Worm (Caenorhabditis elegans) whole organism, L2 larva: ENCODE results near the gene F17E9.16.

Source experiments
- F13H6.1 ChIP-seq: sonication (generic microtip); optimal IDR thresholded peaks from 2 replicates; lab custom pipeline; 2016; ENCODE audit warnings: missing genetic modification characterization, missing compliant biosample characterization
- R02D3.7 ChIP-seq: fragments of 150-350 bp; optimal IDR thresholded peaks from 2 replicates; lab custom pipeline; 2014; ENCODE audit warnings: missing biosample characterization, missing genetic modification characterization
- ZK546.5 ChIP-seq: sonication (generic microtip); optimal IDR thresholded peaks from 2 replicates; lab custom pipeline; 2017; ENCODE audit warnings: missing biosample characterization, missing genetic modification characterization
- alr-1 ChIP-seq: fragments of 150-350 bp; optimal IDR thresholded peaks from 2 replicates; lab custom pipeline; 2014; ENCODE audit warnings: missing biosample characterization, missing genetic modification characterization
- ama-1 ChIP-seq: fragments of 150-350 bp; optimal IDR thresholded peaks from 2 replicates; lab custom pipeline; 2018; ENCODE audit warnings: inconsistent platforms
- blmp-1 ChIP-seq: sonication (generic microtip); optimal IDR thresholded peaks from 2 replicates; lab custom pipeline; 2017; ENCODE audit warnings: missing genetic modification characterization, mild to moderate bottlenecking, missing compliant biosample characterization, antibody characterized with exemption, moderate library complexity; ENCODE audit not compliant: insufficient read depth
- ceh-16 ChIP-seq: fragments of 150-350 bp; optimal IDR thresholded peaks from 2 replicates; lab custom pipeline; 2014; ENCODE audit warnings: missing biosample characterization, missing genetic modification characterization
- ceh-82 ChIP-seq: fragments of 150-350 bp; optimal IDR thresholded peaks from 2 replicates; lab custom pipeline; 2014; ENCODE audit warnings: missing biosample characterization, missing genetic modification characterization
- crh-2 ChIP-seq: sonication (generic microtip); optimal IDR thresholded peaks from 2 replicates; lab custom pipeline; 2017; ENCODE audit warnings: missing biosample characterization, missing genetic modification characterization
- dmd-4 ChIP-seq: sonication (generic microtip); optimal IDR thresholded peaks from 2 replicates; lab custom pipeline; 2017; ENCODE audit warnings: missing biosample characterization, missing genetic modification characterization
- elt-3 ChIP-seq: sonication (generic microtip); optimal IDR thresholded peaks from 2 replicates; lab custom pipeline; 2017; ENCODE audit warnings: missing biosample characterization, missing genetic modification characterization
- fos-1 ChIP-seq: fragments of 150-350 bp; optimal IDR thresholded peaks from 2 replicates; lab custom pipeline; 2014; ENCODE audit warnings: missing biosample characterization, missing genetic modification characterization
- lin-11 ChIP-seq: fragments of 150-350 bp; sonication (generic microtip); optimal IDR thresholded peaks from 2 replicates; lab custom pipeline; 2014; ENCODE audit warnings: missing biosample characterization, missing genetic modification characterization, inconsistent platforms, mixed read lengths
- lin-39 ChIP-seq: fragments of 150-350 bp; optimal IDR thresholded peaks from 2 replicates; lab custom pipeline; 2014; ENCODE audit warnings: missing biosample characterization, missing genetic modification reagents, missing genetic modification characterization
- lsy-2 ChIP-seq, 2 experiments: fragments of 150-350 bp in 1 of 2; sonication (generic microtip) in 1 of 2; optimal IDR thresholded peaks; 2 replicates each; lab custom pipeline; 2014 to 2017; ENCODE audit warnings: missing biosample characterization in 2 of 2, missing genetic modification characterization in 2 of 2
- mab-5 ChIP-seq: fragments of 150-350 bp; optimal IDR thresholded peaks from 2 replicates; lab custom pipeline; 2014; ENCODE audit warnings: missing biosample characterization, missing genetic modification characterization
- mbf-1 ChIP-seq: sonication (generic microtip); optimal IDR thresholded peaks from 2 replicates; lab custom pipeline; 2017; ENCODE audit warnings: missing biosample characterization, missing genetic modification characterization
- mdl-1 ChIP-seq, 2 experiments: fragments of 150-350 bp in 1 of 2; sonication (generic microtip) in 1 of 2; optimal IDR thresholded peaks; 2 replicates each; lab custom pipeline; 2017; ENCODE audit warnings: missing biosample characterization in 2 of 2, missing genetic modification characterization in 2 of 2
- nhr-21 ChIP-seq: fragments of 150-350 bp; optimal IDR thresholded peaks from 2 replicates; lab custom pipeline; 2014; ENCODE audit warnings: missing biosample characterization, missing genetic modification characterization
- nhr-25 ChIP-seq: fragments of 150-350 bp; sonication (generic microtip); optimal IDR thresholded peaks from 3 replicates; lab custom pipeline; 2014; ENCODE audit warnings: missing biosample characterization, missing genetic modification characterization
- nhr-6 ChIP-seq: fragments of 150-350 bp; optimal IDR thresholded peaks from 2 replicates; lab custom pipeline; 2014; ENCODE audit warnings: missing biosample characterization, missing genetic modification characterization
- peb-1 ChIP-seq: fragments of 150-350 bp; optimal IDR thresholded peaks from 2 replicates; lab custom pipeline; 2014; ENCODE audit warnings: missing biosample characterization, missing genetic modification characterization
- sem-4 ChIP-seq: fragments of 150-350 bp; optimal IDR thresholded peaks from 2 replicates; lab custom pipeline; 2014; ENCODE audit warnings: missing biosample characterization, missing genetic modification reagents, missing genetic modification characterization
- skn-1 ChIP-seq: sonication (generic microtip); optimal IDR thresholded peaks from 2 replicates; lab custom pipeline; 2017; ENCODE audit warnings: missing biosample characterization, missing genetic modification characterization
- sma-9 ChIP-seq, 2 experiments: fragments of 150-350 bp in 1 of 2; sonication (generic microtip) in 1 of 2; optimal IDR thresholded peaks; 2 replicates each; lab custom pipeline; 2014 to 2016; ENCODE audit warnings: missing genetic modification characterization in 2 of 2, mild to moderate bottlenecking in 1 of 2, missing biosample characterization in 1 of 2, missing compliant biosample characterization in 1 of 2, missing genetic modification reagents in 1 of 2, moderate library complexity in 1 of 2
- snpc-4 ChIP-seq: fragments of 150-350 bp; optimal IDR thresholded peaks from 2 replicates; lab custom pipeline; 2014; ENCODE audit warnings: missing biosample characterization, missing genetic modification characterization
- unc-39 ChIP-seq: fragments of 150-350 bp; optimal IDR thresholded peaks from 2 replicates; lab custom pipeline; 2014; ENCODE audit warnings: missing biosample characterization, missing genetic modification characterization
- unc-55 ChIP-seq: fragments of 150-350 bp; sonication (generic microtip); optimal IDR thresholded peaks from 3 replicates; lab custom pipeline; 2014; ENCODE audit warnings: missing biosample characterization, missing genetic modification reagents, missing genetic modification characterization
- unc-62 ChIP-seq: fragments of 150-350 bp; optimal IDR thresholded peaks from 2 replicates; lab custom pipeline; 2014; ENCODE audit warnings: missing biosample characterization, missing genetic modification reagents, missing genetic modification characterization
- zag-1 ChIP-seq: fragments of 150-350 bp; optimal IDR thresholded peaks from 2 replicates; lab custom pipeline; 2014; ENCODE audit warnings: missing biosample characterization, missing genetic modification characterization
- ztf-1 ChIP-seq: fragments of 200-800 bp; sonication (Bioruptor generic); conservative IDR thresholded peaks from 2 replicates; pipeline ENCODE4 v1.3.6; 2022; ENCODE audit warnings: missing genetic modification characterization, missing compliant biosample characterization
- ztf-11 ChIP-seq: sonication (generic microtip); optimal IDR thresholded peaks from 2 replicates; lab custom pipeline; 2017; ENCODE audit warnings: missing biosample characterization, missing genetic modification characterization
- ztf-4 ChIP-seq: fragments of 150-350 bp; optimal IDR thresholded peaks from 2 replicates; lab custom pipeline; 2014; ENCODE audit warnings: missing biosample characterization, missing genetic modification characterization

Gene F17E9.16

DNA sequence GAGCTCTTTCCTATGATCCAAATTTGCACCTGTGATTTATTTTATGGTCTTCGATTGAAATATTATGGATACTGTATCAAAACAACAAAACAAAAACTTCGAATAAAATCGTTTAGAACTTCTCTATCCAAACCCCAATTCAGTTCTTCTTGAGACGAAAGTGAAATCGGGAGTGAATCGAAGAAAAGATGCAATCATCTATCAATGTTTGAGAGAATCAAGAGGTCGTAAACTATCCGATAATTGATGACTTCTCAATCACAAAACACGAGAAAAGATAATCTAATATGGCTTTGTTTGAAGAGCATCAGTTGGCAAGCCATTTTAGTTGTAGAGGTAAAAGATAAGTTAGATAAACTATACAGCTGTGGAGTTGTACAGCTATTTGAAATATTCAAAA lies 34.3 kb upstream of the F17E9.16 start:
- peak; percentile 49 for TF ChIP-seq nhr-25 (tag; lab: Kevin White, UChicago)
- TF ChIP-seq unc-55 (GFP tag; lab: Kevin White, UChicago) = no peak
- TF ChIP-seq ztf-1 = no peak
- peak; percentile 31 for TF ChIP-seq sma-9 (GFP tag; optimal IDR thresholded peaks at IDR 0.05; lab: Kevin White, UChicago)
- TF ChIP-seq sma-9 (tag; optimal IDR thresholded peaks at IDR 0.05; lab: Kevin White, UChicago) = no peak
- TF ChIP-seq blmp-1 = peak; percentile 86

DNA sequence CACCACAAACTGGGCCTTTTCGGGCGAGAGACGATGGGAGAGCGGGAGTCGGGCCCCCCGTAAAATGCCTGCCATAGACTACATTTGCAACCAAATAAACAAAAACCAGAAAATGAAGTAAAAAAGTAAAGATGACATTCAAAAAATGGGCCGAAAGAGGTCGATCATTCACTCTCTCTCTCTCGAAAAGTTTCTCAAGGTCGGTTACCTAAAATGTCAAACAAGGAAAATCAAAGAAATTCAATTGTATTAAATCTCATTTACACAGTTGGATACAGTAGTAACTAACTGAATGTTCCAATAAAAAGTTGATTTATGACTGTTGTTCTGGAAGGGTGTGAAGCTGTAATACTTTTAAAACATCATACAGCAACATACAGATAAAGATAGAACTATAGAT lies 33.3 kb upstream of the F17E9.16 start:
- TF ChIP-seq nhr-21 (no peak), blmp-1 (peak; percentile 40), snpc-4 (tag; lab: Kevin White, UChicago) (no peak), alr-1 (tag; lab: Kevin White, UChicago) (no peak), ZK546.5 (no peak), nhr-25 (tag; lab: Kevin White, UChicago) (peak; percentile 9)

DNA sequence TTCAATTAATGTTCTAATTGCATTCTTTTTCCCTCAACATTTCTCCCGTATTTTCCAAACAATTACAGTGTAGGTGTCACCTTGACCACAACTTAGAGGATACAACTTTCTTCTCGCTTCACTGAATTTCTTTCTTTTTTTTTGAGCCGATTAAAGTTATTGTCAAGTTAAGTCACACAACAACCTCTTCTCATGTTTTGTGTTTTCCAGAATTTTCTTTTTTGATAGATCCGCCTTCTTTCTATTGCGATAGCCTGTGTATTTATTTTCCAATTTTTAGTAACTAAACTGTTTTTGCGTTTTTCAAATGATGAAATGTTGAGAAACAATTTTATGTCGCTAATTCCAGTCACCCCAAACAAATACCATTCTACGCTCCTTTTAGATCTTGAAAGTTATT lies 26.5 kb upstream of the F17E9.16 start, which contains the start of gene F35H10.3:
TSS of gene F35H10.3 (plus strand) at position 301 of the 400 bp plus-strand sequence.
- no peak for TF ChIP-seq unc-62 (GFP tag; lab: Kevin White, UChicago)
- TF ChIP-seq dmd-4 (tag; lab: Kevin White, UChicago) = no peak
- no peak for TF ChIP-seq nhr-6 (tag; lab: Kevin White, UChicago)
- no peak for TF ChIP-seq ztf-11

DNA sequence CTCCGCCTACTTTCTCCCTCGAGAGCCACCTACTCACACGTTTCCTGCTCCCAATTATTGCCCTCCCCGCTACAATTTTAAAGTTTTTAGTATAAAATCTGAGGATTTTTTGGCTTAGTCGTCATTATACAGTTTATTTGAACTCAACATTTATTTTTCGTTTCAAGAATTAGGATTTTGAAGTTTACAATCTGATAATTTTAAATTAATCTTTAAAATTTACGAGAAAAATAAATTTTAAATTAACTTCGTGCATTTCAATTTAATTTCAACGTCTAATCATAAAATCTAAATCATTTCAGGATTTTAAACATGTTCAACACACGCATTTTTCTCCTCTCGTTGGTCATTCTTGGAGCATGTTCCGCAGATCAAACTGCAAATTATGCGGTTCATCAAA lies 23.2 kb upstream of the F17E9.16 start, which contains the start of gene F35H10.2:
TSS of gene F35H10.2 (plus strand) at position 301 of the 400 bp plus-strand sequence.
- TF ChIP-seq elt-3 (no peak), ceh-82 (tag; lab: Kevin White, UChicago) (no peak), ceh-16 (no peak), mdl-1 (tag; optimal IDR thresholded peaks at IDR 0.05; lab: Kevin White, UChicago) (no peak), R02D3.7 (tag; lab: Kevin White, UChicago) (no peak), sem-4 (no peak), ztf-4 (tag; lab: Kevin White, UChicago) (no peak), ama-1 (no peak), nhr-25 (tag; lab: Kevin White, UChicago) (no peak), fos-1 (no peak), nhr-6 (tag; lab: Kevin White, UChicago) (no peak), mbf-1 (tag; lab: Kevin White, UChicago) (no peak), alr-1 (tag; lab: Kevin White, UChicago) (no peak), lin-39 (tag; lab: Kevin White, UChicago) (no peak), zag-1 (tag; lab: Kevin White, UChicago) (no peak)

ce11 chrIV:8332526-8332925 lies 19.6 kb upstream of the F17E9.16 start, which contains the start of gene lys-10:
Gene lys-10 (plus strand): TSS chrIV:8332826.
- TF ChIP-seq unc-39 (tag; lab: Kevin White, UChicago) = no peak

DNA sequence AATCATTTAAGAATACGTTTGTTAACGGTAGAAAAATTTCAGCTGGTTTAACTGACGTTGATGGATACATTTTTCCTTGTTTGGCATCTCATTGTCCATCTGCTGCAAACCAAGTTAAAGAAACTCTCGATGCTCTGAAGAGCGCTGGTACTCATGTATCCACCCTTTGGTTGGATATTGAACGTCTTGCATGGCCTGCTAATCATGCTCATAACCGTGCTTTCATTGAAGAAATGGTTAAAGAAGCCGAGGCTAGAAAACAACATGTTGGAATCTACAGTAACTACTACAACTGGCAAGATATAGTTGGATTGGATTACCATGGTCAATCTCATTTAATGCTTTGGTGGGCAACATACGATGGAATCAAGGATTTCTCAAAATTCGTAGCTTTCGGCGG lies 19.1 kb upstream of the F17E9.16 start:
- TF ChIP-seq fos-1 (no peak), nhr-6 (tag; lab: Kevin White, UChicago) (no peak), lin-11 (tag; lab: Kevin White, UChicago) (no peak), crh-2 (no peak), ztf-4 (tag; lab: Kevin White, UChicago) (no peak), lin-39 (tag; lab: Kevin White, UChicago) (no peak), ZK546.5 (no peak), mab-5 (no peak), zag-1 (tag; lab: Kevin White, UChicago) (no peak)

DNA sequence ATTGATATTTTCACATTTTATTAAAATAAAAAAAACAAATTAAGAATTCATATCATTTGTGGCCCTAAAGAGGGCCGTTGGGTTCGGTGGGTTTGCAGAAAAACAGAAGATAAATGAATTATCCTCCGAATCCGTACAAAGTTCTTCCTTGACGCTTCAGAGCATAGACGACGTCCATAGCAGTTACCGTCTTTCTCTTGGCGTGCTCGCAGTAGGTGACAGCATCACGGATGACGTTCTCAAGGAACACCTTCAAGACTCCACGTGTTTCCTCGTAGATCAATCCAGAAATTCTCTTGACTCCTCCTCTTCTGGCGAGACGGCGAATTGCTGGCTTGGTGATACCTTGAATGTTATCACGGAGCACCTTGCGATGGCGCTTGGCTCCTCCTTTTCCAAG lies 18.6 kb upstream of the F17E9.16 start:
- TF ChIP-seq peb-1 (no peak), elt-3 (no peak), lsy-2 (tag; optimal IDR thresholded peaks at IDR 0.05; lab: Kevin White, UChicago) (no peak), snpc-4 (tag; lab: Kevin White, UChicago) (no peak), mdl-1 (tag; optimal IDR thresholded peaks at IDR 0.05; lab: Kevin White, UChicago) (no peak), ceh-16 (no peak), skn-1 (tag; lab: Kevin White, UChicago) (no peak), dmd-4 (tag; lab: Kevin White, UChicago) (no peak), F13H6.1 (tag; lab: Kevin White, UChicago) (no peak), lin-11 (tag; lab: Kevin White, UChicago) (no peak), nhr-25 (tag; lab: Kevin White, UChicago) (no peak), sem-4 (no peak)
